Fruit fly (Drosophila melanogaster) whole organism, adult: Measurements from ENCODE around the gene CG7142.

Source experiments
- CG12768 ChIP-seq: fragments of 200-800 bp; sonication (Bioruptor generic); optimal IDR thresholded peaks from 2 replicates; lab custom pipeline; 2017; ENCODE audit warnings: missing biosample characterization, missing genetic modification characterization, mild to moderate bottlenecking, moderate library complexity, missing genetic modification reagents
- cic ChIP-seq: fragments of 200-800 bp; sonication (Bioruptor generic); optimal IDR thresholded peaks from 2 replicates; lab custom pipeline; 2017; ENCODE audit warnings: missing biosample characterization, mild to moderate bottlenecking, missing genetic modification characterization, moderate library complexity
- tj ChIP-seq: fragments of 200-800 bp; sonication (Bioruptor generic); optimal IDR thresholded peaks from 3 replicates; lab custom pipeline; 2017; ENCODE audit warnings: missing biosample characterization, mild to moderate bottlenecking, missing genetic modification characterization, moderate library complexity

dm6 chr3R:18246041-18246440, 33.3 kb downstream of the CG7142 start:
- TF ChIP-seq tj (GFP tag; lab: Kevin White, UChicago) (peak; percentile 95), CG12768 (GFP tag; lab: Kevin White, UChicago) (peak; percentile 68), cic (GFP tag; lab: Kevin White, UChicago) (peak; percentile 84)
